Worm (Caenorhabditis elegans) whole organism, L2 larva: ENCODE measurements around the gene rig-6.

Source experiments
- ama-1 ChIP-seq: fragments of 150-350 bp; optimal IDR thresholded peaks from 2 replicates; lab custom pipeline; 2018; ENCODE audit warnings: inconsistent platforms
- lin-13 ChIP-seq: fragments of 150-350 bp; optimal IDR thresholded peaks from 2 replicates; lab custom pipeline; 2014; ENCODE audit warnings: missing biosample characterization, missing genetic modification reagents, missing genetic modification characterization
- lsy-2 ChIP-seq, 2 experiments: fragments of 150-350 bp in 1 of 2; sonication (generic microtip) in 1 of 2; optimal IDR thresholded peaks; 2 replicates each; lab custom pipeline; 2014 to 2017; ENCODE audit warnings: missing biosample characterization in 2 of 2, missing genetic modification characterization in 2 of 2
- nhr-10 ChIP-seq: sonication (generic microtip); optimal IDR thresholded peaks from 2 replicates; lab custom pipeline; 2017; ENCODE audit warnings: missing biosample characterization, missing genetic modification characterization
- nhr-11 ChIP-seq: fragments of 150-350 bp; optimal IDR thresholded peaks from 2 replicates; lab custom pipeline; 2014; ENCODE audit warnings: missing biosample characterization, missing genetic modification characterization
- nhr-23 ChIP-seq: fragments of 150-350 bp; optimal IDR thresholded peaks from 2 replicates; lab custom pipeline; 2014; ENCODE audit warnings: missing biosample characterization, missing genetic modification reagents, missing genetic modification characterization
- nhr-25 ChIP-seq: fragments of 150-350 bp; sonication (generic microtip); optimal IDR thresholded peaks from 3 replicates; lab custom pipeline; 2014; ENCODE audit warnings: missing biosample characterization, missing genetic modification characterization
- nhr-6 ChIP-seq: fragments of 150-350 bp; optimal IDR thresholded peaks from 2 replicates; lab custom pipeline; 2014; ENCODE audit warnings: missing biosample characterization, missing genetic modification characterization
- peb-1 ChIP-seq: fragments of 150-350 bp; optimal IDR thresholded peaks from 2 replicates; lab custom pipeline; 2014; ENCODE audit warnings: missing biosample characterization, missing genetic modification characterization
- snpc-4 ChIP-seq: fragments of 150-350 bp; optimal IDR thresholded peaks from 2 replicates; lab custom pipeline; 2014; ENCODE audit warnings: missing biosample characterization, missing genetic modification characterization
- unc-62 ChIP-seq: fragments of 150-350 bp; optimal IDR thresholded peaks from 2 replicates; lab custom pipeline; 2014; ENCODE audit warnings: missing biosample characterization, missing genetic modification reagents, missing genetic modification characterization
- zag-1 ChIP-seq: fragments of 150-350 bp; optimal IDR thresholded peaks from 2 replicates; lab custom pipeline; 2014; ENCODE audit warnings: missing biosample characterization, missing genetic modification characterization
- ztf-4 ChIP-seq: fragments of 150-350 bp; optimal IDR thresholded peaks from 2 replicates; lab custom pipeline; 2014; ENCODE audit warnings: missing biosample characterization, missing genetic modification characterization

ce11 chrII:4748374-4748773 is 63.5 kb downstream of the rig-6 start:
- TF ChIP-seq nhr-23 (no peak), snpc-4 (tag; lab: Kevin White, UChicago) (no peak), peb-1 (tag; lab: Kevin White, UChicago) (no peak), lsy-2 (tag; optimal IDR thresholded peaks at IDR 0.05; lab: Kevin White, UChicago) (no peak), nhr-10 (tag; lab: Kevin White, UChicago) (no peak), ama-1 (lab: Kevin White, UChicago) (no peak), ztf-4 (no peak), nhr-6 (tag; lab: Kevin White, UChicago) (no peak), lin-13 (GFP tag; lab: Kevin White, UChicago) (no peak), unc-62 (GFP tag; lab: Kevin White, UChicago) (no peak), zag-1 (tag; lab: Kevin White, UChicago) (no peak), nhr-25 (peak; percentile 55), nhr-11 (tag; lab: Kevin White, UChicago) (no peak)
